Fruit fly (Drosophila melanogaster) whole organism, embryonic: ENCODE measurements around the gene Cyp18a1.

Source experiments
- ATbp ChIP-seq: fragments of 200-800 bp; sonication (Bioruptor generic); optimal IDR thresholded peaks from 2 replicates; lab custom pipeline; 2017; ENCODE audit warnings: missing biosample characterization, mild to moderate bottlenecking, missing genetic modification characterization, missing genetic modification reagents
- Asciz ChIP-seq: fragments of 200-800 bp; sonication (Bioruptor generic); optimal IDR thresholded peaks from 2 replicates; lab custom pipeline; 2017; ENCODE audit warnings: missing biosample characterization, mild to moderate bottlenecking, missing genetic modification characterization, missing genetic modification reagents
- CG10209 ChIP-seq: fragments of 200-800 bp; sonication (Bioruptor generic); optimal IDR thresholded peaks from 3 replicates; lab custom pipeline; 2017; ENCODE audit warnings: missing biosample characterization, mild to moderate bottlenecking, missing genetic modification characterization, missing genetic modification reagents
- CG1024 ChIP-seq: fragments of 200-800 bp; sonication (Bioruptor generic); IDR thresholded peaks from 2 replicates; pipeline ENCODE4 v1.3.6; 2022; ENCODE audit warnings: missing biosample characterization, missing genetic modification characterization
- CG1233 ChIP-seq: fragments of 200-800 bp; sonication (Bioruptor generic); optimal IDR thresholded peaks from 4 replicates; lab custom pipeline; 2018; ENCODE audit warnings: missing biosample characterization, mild to moderate bottlenecking, missing genetic modification characterization
- CG13775 ChIP-seq: fragments of 200-800 bp; sonication (Bioruptor generic); optimal IDR thresholded peaks from 3 replicates; lab custom pipeline; 2017; ENCODE audit warnings: missing biosample characterization, mild to moderate bottlenecking, missing genetic modification characterization
- CG13894 ChIP-seq: fragments of 200-800 bp; sonication (Bioruptor generic); optimal IDR thresholded peaks from 3 replicates; lab custom pipeline; 2018; ENCODE audit warnings: missing biosample characterization, mild to moderate bottlenecking, missing genetic modification characterization, moderate library complexity
- CG1602 ChIP-seq: fragments of 200-800 bp; sonication (Bioruptor generic); optimal IDR thresholded peaks from 3 replicates; lab custom pipeline; 2016; ENCODE audit warnings: missing biosample characterization, missing genetic modification characterization
- CG18011 ChIP-seq: fragments of 200-800 bp; sonication (Bioruptor generic); optimal IDR thresholded peaks from 2 replicates; lab custom pipeline; 2017; ENCODE audit warnings: missing biosample characterization, missing genetic modification characterization, mild to moderate bottlenecking, moderate library complexity, missing genotype
- CG2889 ChIP-seq: fragments of 200-800 bp; sonication (Bioruptor generic); IDR thresholded peaks from 3 replicates; pipeline ENCODE4 v1.3.6; 2022; ENCODE audit warnings: missing biosample characterization, missing genetic modification characterization
- CG33213 ChIP-seq: fragments of 200-800 bp; sonication (Bioruptor generic); optimal IDR thresholded peaks from 3 replicates; lab custom pipeline; 2016; ENCODE audit warnings: missing biosample characterization, missing genetic modification characterization
- CG3995 ChIP-seq: fragments of 200-800 bp; sonication (Bioruptor generic); optimal IDR thresholded peaks from 3 replicates; lab custom pipeline; 2016; ENCODE audit warnings: missing biosample characterization, missing genetic modification characterization
- CG4854 ChIP-seq: fragments of 200-800 bp; sonication (Bioruptor generic); optimal IDR thresholded peaks from 2 replicates; lab custom pipeline; 2016; ENCODE audit warnings: missing biosample characterization, missing genetic modification characterization, inconsistent platforms
- CG5180 ChIP-seq: fragments of 200-800 bp; sonication (Bioruptor generic); optimal IDR thresholded peaks from 3 replicates; lab custom pipeline; 2017; ENCODE audit warnings: missing biosample characterization, missing genetic modification characterization, mild to moderate bottlenecking, moderate library complexity, missing genetic modification reagents
- CTCF ChIP-seq: fragments of 200-800 bp; sonication (Bioruptor generic); optimal IDR thresholded peaks from 2 replicates; lab custom pipeline; 2017; ENCODE audit warnings: missing biosample characterization, mild to moderate bottlenecking, missing genetic modification characterization, moderate library complexity
- Dip2 ChIP-seq: fragments of 200-800 bp; sonication (Bioruptor generic); IDR thresholded peaks from 2 replicates; pipeline ENCODE4 v1.3.6; 2022; ENCODE audit warnings: missing biosample characterization, missing genetic modification characterization
- Fer3 ChIP-seq: fragments of 200-800 bp; sonication (Bioruptor generic); optimal IDR thresholded peaks from 2 replicates; lab custom pipeline; 2018; ENCODE audit warnings: missing biosample characterization, mild to moderate bottlenecking, missing genetic modification characterization, moderate library complexity
- HmgZ ChIP-seq: fragments of 200-800 bp; sonication (Bioruptor generic); optimal IDR thresholded peaks from 2 replicates; lab custom pipeline; 2018; ENCODE audit warnings: missing biosample characterization, mild to moderate bottlenecking, missing genetic modification characterization
- Hsf ChIP-seq: fragments of 200-800 bp; sonication (Bioruptor generic); optimal IDR thresholded peaks from 3 replicates; lab custom pipeline; 2016; ENCODE audit warnings: missing biosample characterization, missing genetic modification characterization
- MESR4 ChIP-seq: fragments of 200-800 bp; sonication (Bioruptor generic); optimal IDR thresholded peaks from 2 replicates; lab custom pipeline; 2018; ENCODE audit warnings: missing biosample characterization, mild to moderate bottlenecking, missing genetic modification characterization, moderate library complexity
- MTF-1 ChIP-seq: fragments of 200-800 bp; sonication (Bioruptor generic); optimal IDR thresholded peaks from 2 replicates; lab custom pipeline; 2018; ENCODE audit warnings: missing biosample characterization, mild to moderate bottlenecking, missing genetic modification characterization, borderline replicate concordance
- Max ChIP-seq: fragments of 200-800 bp; sonication (Bioruptor generic); optimal IDR thresholded peaks from 2 replicates; lab custom pipeline; 2016; ENCODE audit warnings: missing biosample characterization, mild to moderate bottlenecking, missing genetic modification characterization
- Nf-YC ChIP-seq: fragments of 200-800 bp; optimal IDR thresholded peaks from 3 replicates; lab custom pipeline; 2019; ENCODE audit warnings: missing biosample characterization, mild to moderate bottlenecking, missing genetic modification characterization, moderate library complexity
- Opbp ChIP-seq: fragments of 200-800 bp; sonication (Bioruptor generic); IDR thresholded peaks from 3 replicates; pipeline ENCODE4 v1.3.6; 2022; ENCODE audit warnings: missing biosample characterization, missing genetic modification characterization; ENCODE audit not compliant: partially characterized antibody
- ash1 ChIP-seq: fragments of 200-800 bp; sonication (Bioruptor generic); optimal IDR thresholded peaks from 2 replicates; lab custom pipeline; 2018; ENCODE audit warnings: missing biosample characterization, mild to moderate bottlenecking, missing genetic modification characterization
- bbx ChIP-seq: fragments of 200-800 bp; sonication (Bioruptor generic); IDR thresholded peaks from 2 replicates; pipeline ENCODE4 v1.3.6; 2022; ENCODE audit warnings: missing biosample characterization, missing genetic modification characterization; ENCODE audit not compliant: partially characterized antibody
- chif ChIP-seq, 2 experiments: fragments of 200-800 bp; sonication (Bioruptor generic); optimal IDR thresholded peaks; 3 replicates each; lab custom pipeline; 2016; ENCODE audit warnings: missing biosample characterization in 2 of 2, missing genetic modification characterization in 2 of 2
- ci ChIP-seq: fragments of 200-800 bp; sonication (Bioruptor generic); IDR thresholded peaks from 3 replicates; pipeline ENCODE4 v1.3.6; 2022; ENCODE audit warnings: missing biosample characterization, missing genetic modification characterization
- dati ChIP-seq: fragments of 200-800 bp; sonication (Bioruptor generic); IDR thresholded peaks from 2 replicates; pipeline ENCODE4 v1.3.6; 2022; ENCODE audit warnings: missing biosample characterization, missing genetic modification characterization
- gcm ChIP-seq: fragments of 200-800 bp; sonication (Bioruptor generic); optimal IDR thresholded peaks from 2 replicates; lab custom pipeline; 2019; ENCODE audit warnings: missing biosample characterization, mild to moderate bottlenecking, missing genetic modification characterization, moderate library complexity
- hbn ChIP-seq: fragments of 200-800 bp; sonication (Bioruptor generic); IDR thresholded peaks from 2 replicates; pipeline ENCODE4 v1.3.6; 2022; ENCODE audit warnings: missing biosample characterization, missing genetic modification characterization; ENCODE audit not compliant: partially characterized antibody
- hth ChIP-seq: fragments of >200 bp; optimal IDR thresholded peaks from 2 replicates; lab custom pipeline; 2017; ENCODE audit warnings: inconsistent platforms
- jumu ChIP-seq: fragments of 200-800 bp; sonication (Bioruptor generic); optimal IDR thresholded peaks from 3 replicates; lab custom pipeline; 2016; ENCODE audit warnings: missing biosample characterization, missing genetic modification characterization
- kay ChIP-seq: fragments of 200-800 bp; sonication (Bioruptor generic); optimal IDR thresholded peaks from 2 replicates; lab custom pipeline; 2016; ENCODE audit warnings: missing biosample characterization, missing genetic modification characterization
- lab ChIP-seq: fragments of 200-800 bp; sonication (Bioruptor generic); optimal IDR thresholded peaks from 3 replicates; lab custom pipeline; 2017; ENCODE audit warnings: missing biosample characterization, missing genetic modification characterization, mild to moderate bottlenecking, moderate library complexity, missing genetic modification reagents
- lbe ChIP-seq: fragments of 200-800 bp; sonication (Bioruptor generic); optimal IDR thresholded peaks from 2 replicates; lab custom pipeline; 2016; ENCODE audit warnings: missing biosample characterization, mild to moderate bottlenecking, missing genetic modification characterization
- lov ChIP-seq, 2 experiments: fragments of 200-800 bp in 1 of 2; fragments of >200 bp in 1 of 2; sonication (Bioruptor generic) in 1 of 2; IDR thresholded peaks in 1 of 2; optimal IDR thresholded peaks in 1 of 2; 2 replicates in 1 of 2; 3 replicates in 1 of 2; pipeline versions ENCODE4 v1.3.6 to Lab custom; 2017 to 2022; ENCODE audit warnings: missing biosample characterization in 1 of 2, missing genetic modification characterization in 1 of 2
- nerfin-2 ChIP-seq: fragments of 200-800 bp; sonication (Bioruptor generic); IDR thresholded peaks from 2 replicates; pipeline ENCODE4 v1.3.6; 2022; ENCODE audit warnings: missing biosample characterization, missing genetic modification characterization; ENCODE audit not compliant: partially characterized antibody
- nmo ChIP-seq: fragments of 200-800 bp; sonication (Bioruptor generic); optimal IDR thresholded peaks from 2 replicates; lab custom pipeline; 2018; ENCODE audit warnings: missing biosample characterization, mild to moderate bottlenecking, missing genetic modification characterization, moderate library complexity
- pita ChIP-seq: fragments of 200-800 bp; sonication (Bioruptor generic); optimal IDR thresholded peaks from 2 replicates; lab custom pipeline; 2017; ENCODE audit warnings: missing biosample characterization, mild to moderate bottlenecking, missing genetic modification characterization
- pzg ChIP-seq: fragments of 200-800 bp; sonication (Bioruptor generic); optimal IDR thresholded peaks from 3 replicates; lab custom pipeline; 2018; ENCODE audit warnings: missing biosample characterization, mild to moderate bottlenecking, missing genetic modification characterization, moderate library complexity
- sens-2 ChIP-seq: fragments of 200-800 bp; sonication (Bioruptor generic); IDR thresholded peaks from 2 replicates; pipeline ENCODE4 v1.3.6; 2022; ENCODE audit warnings: missing biosample characterization, missing genetic modification characterization
- slp2 ChIP-seq: fragments of 200-800 bp; sonication (Bioruptor generic); optimal IDR thresholded peaks from 2 replicates; lab custom pipeline; 2016; ENCODE audit warnings: missing biosample characterization, missing genetic modification characterization
- stwl ChIP-seq: fragments of 200-800 bp; sonication (Bioruptor generic); optimal IDR thresholded peaks from 3 replicates; lab custom pipeline; 2018; ENCODE audit warnings: missing biosample characterization, mild to moderate bottlenecking, missing genetic modification characterization, moderate library complexity
- tna ChIP-seq: fragments of 200-800 bp; sonication (Bioruptor generic); IDR thresholded peaks from 2 replicates; pipeline ENCODE4 v1.3.6; 2022; ENCODE audit warnings: missing biosample characterization, missing genetic modification characterization; ENCODE audit not compliant: partially characterized antibody
- yki ChIP-seq: fragments of >200 bp; optimal IDR thresholded peaks from 3 replicates; lab custom pipeline; 2018
- zfh1 ChIP-seq: fragments of 200-800 bp; sonication (Bioruptor generic); IDR thresholded peaks from 3 replicates; pipeline ENCODE4 v1.3.6; 2022; ENCODE audit warnings: missing biosample characterization, missing genetic modification characterization

Gene Cyp18a1

DNA sequence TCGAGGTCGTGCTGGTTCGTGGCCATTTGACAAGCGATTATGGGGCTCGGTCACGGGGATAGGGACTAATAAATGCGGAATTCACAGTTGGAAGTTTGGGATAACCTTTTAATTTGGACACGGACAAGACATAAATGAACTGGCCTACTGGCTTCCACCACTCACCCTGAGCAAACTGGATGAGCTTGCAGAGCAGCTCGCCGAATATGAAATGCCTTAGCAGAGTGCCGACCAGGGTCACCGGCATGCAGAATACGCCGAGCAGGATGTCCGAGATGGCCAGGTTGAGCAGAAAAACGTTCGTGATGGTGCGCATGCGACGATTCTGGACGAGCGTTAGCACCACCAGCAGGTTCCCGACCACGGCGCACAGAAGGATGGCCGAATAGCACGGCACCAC is 32.7 kb upstream of the Cyp18a1 start, which contains the start of gene CG42302:
Gene CG42302, minus strand, starts transcription at position 101 of the 400 bp plus-strand sequence.
- TF ChIP-seq CG33213 (no peak), pzg (no peak), Hsf (GFP tag; lab: Kevin White, UChicago) (no peak), kay (GFP tag; lab: Kevin White, UChicago) (no peak)

DNA sequence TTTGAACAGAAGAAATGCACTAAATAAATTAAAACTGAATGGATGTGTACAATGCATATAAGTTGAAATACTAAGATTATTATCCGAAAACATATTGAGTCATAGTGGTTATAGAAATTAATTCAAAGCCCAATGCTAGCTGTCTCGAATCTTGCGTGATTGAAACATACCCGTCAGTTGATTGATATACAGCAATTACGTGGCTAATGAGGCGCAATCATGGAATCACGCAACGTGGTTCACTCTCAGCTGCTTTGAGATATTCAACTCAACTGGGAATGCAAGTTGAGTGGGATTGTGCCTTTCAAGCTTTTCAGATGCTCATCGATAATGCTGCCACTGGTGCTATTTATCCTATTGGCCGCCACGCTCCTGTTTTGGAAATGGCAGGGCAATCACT is 16.7 kb upstream of the Cyp18a1 start, which contains the start of gene Cyp308a1:
Gene Cyp308a1, plus strand, starts transcription at position 301 of the 400 bp plus-strand sequence.
- TF ChIP-seq tna (GFP tag; lab: Robert Waterston, UW) (no peak), CTCF (no peak), Opbp (GFP tag; lab: Robert Waterston, UW) (no peak), slp2 (no peak), lov (optimal IDR thresholded peaks at IDR 0.05; lab: Kevin White, UChicago) (no peak), lov (GFP tag; IDR thresholded peaks at IDR 0.05; lab: Robert Waterston, UW) (no peak), lbe (GFP tag; lab: Kevin White, UChicago) (no peak), nerfin-2 (GFP tag; lab: Robert Waterston, UW) (no peak), HmgZ (tag; lab: Kevin White, UChicago) (no peak), MESR4 (GFP tag; lab: Kevin White, UChicago) (no peak), dati (no peak), hbn (GFP tag; lab: Robert Waterston, UW) (no peak), ash1 (GFP tag; lab: Kevin White, UChicago) (no peak), Asciz (GFP tag; lab: Kevin White, UChicago) (no peak), Hsf (GFP tag; lab: Kevin White, UChicago) (no peak), CG4854 (GFP tag; lab: Kevin White, UChicago) (no peak), CG10209 (GFP tag; lab: Kevin White, UChicago) (no peak), Max (GFP tag; lab: Kevin White, UChicago) (no peak), yki (lab: Kevin White, UChicago) (no peak)

DNA sequence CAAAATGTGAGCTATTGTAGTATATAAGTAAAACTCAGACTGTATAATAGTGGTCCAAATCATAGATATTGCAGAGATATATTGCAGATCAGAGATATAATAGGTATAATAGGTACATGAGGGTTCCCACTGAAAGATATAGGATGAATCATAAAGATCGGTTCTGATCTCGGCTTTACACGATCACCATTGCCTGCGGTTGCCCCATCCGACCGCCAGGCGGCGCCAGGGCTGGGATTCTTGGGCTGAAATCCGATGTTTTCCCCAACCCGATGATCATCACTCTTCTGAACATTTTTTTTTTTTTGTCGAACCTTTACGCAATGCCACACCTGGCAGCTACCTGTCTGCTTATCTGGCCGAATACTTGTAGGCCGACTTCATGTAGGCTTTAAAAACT is 11.0 kb upstream of the Cyp18a1 start:
- no peak for TF ChIP-seq Nf-YC (tag; lab: Kevin White, UChicago)
- TF ChIP-seq CTCF, result peak; percentile 89
- no peak for TF ChIP-seq CG3995 (GFP tag; lab: Kevin White, UChicago)
- no peak for TF ChIP-seq tna (GFP tag; lab: Robert Waterston, UW)
- no peak for TF ChIP-seq hth
- peak; percentile 26 for TF ChIP-seq pita (GFP tag; lab: Kevin White, UChicago)
- TF ChIP-seq Fer3 (tag; lab: Kevin White, UChicago), result no peak
- TF ChIP-seq CG1233 (GFP tag; lab: Kevin White, UChicago), result no peak
- TF ChIP-seq lab (GFP tag; lab: Kevin White, UChicago), result no peak
- TF ChIP-seq MTF-1 (GFP tag; lab: Kevin White, UChicago), result no peak
- TF ChIP-seq ATbp (GFP tag; lab: Kevin White, UChicago), result no peak
- TF ChIP-seq CG13894 (tag; lab: Kevin White, UChicago), result peak; percentile 16
- no peak for TF ChIP-seq nmo (GFP tag; lab: Kevin White, UChicago)
- no peak for TF ChIP-seq CG5180 (GFP tag; lab: Kevin White, UChicago)
- no peak for TF ChIP-seq CG2889
- TF ChIP-seq CG1602, result no peak
- TF ChIP-seq CG1024, result no peak
- TF ChIP-seq sens-2 (GFP tag; lab: Robert Waterston, UW), result no peak
- TF ChIP-seq ci (GFP tag; lab: Robert Waterston, UW), result 0 out of 3 replicates have a peak, but pooled peaks have one; percentile 14
- no peak for TF ChIP-seq bbx (GFP tag; lab: Robert Waterston, UW)
- TF ChIP-seq kay (GFP tag; lab: Kevin White, UChicago), result peak; percentile 61
- TF ChIP-seq HmgZ (tag; lab: Kevin White, UChicago), result no peak
- peak; percentile 79 for TF ChIP-seq Dip2
- TF ChIP-seq chif (GFP tag; optimal IDR thresholded peaks at IDR 0.05; lab: Kevin White, UChicago), result no peak
- 0 out of 3 replicates have a peak, but pooled peaks have one; percentile 28 for TF ChIP-seq zfh1 (GFP tag; lab: Robert Waterston, UW)
- no peak for TF ChIP-seq CG13775
- TF ChIP-seq gcm (GFP tag; lab: Kevin White, UChicago), result no peak
- peak; percentile 29 for TF ChIP-seq stwl (tag; lab: Kevin White, UChicago)
- TF ChIP-seq jumu, result no peak
- peak; percentile 51 for TF ChIP-seq CG18011
